Worm (Caenorhabditis elegans) whole organism, midembryonic: ENCODE measurements around the gene F13E9.5.

Source experiments
- T22C8.4 ChIP-seq: fragments of 200-800 bp; sonication (Bioruptor generic); IDR thresholded peaks from 2 replicates; pipeline ENCODE4 v1.3.6; 2022; ENCODE audit warnings: missing genetic modification characterization, missing compliant biosample characterization
- cog-1 ChIP-seq: sonication (generic microtip); optimal IDR thresholded peaks from 2 replicates; lab custom pipeline; 2016; ENCODE audit warnings: missing genetic modification characterization, missing compliant biosample characterization
- flt-1 ChIP-seq: fragments of 200-800 bp; sonication (Bioruptor generic); IDR thresholded peaks from 2 replicates; pipeline ENCODE4 v1.3.6; 2022; ENCODE audit warnings: missing genetic modification characterization, missing compliant biosample characterization
- klf-2 ChIP-seq: fragments of 200-800 bp; sonication (Bioruptor generic); conservative IDR thresholded peaks from 2 replicates; pipeline ENCODE4 v1.3.6; 2022; ENCODE audit warnings: missing genetic modification reagents, missing genetic modification characterization, missing compliant biosample characterization
- med-1 ChIP-seq: sonication (generic microtip); optimal IDR thresholded peaks from 2 replicates; lab custom pipeline; 2017; ENCODE audit warnings: missing genetic modification characterization, mild to moderate bottlenecking, missing compliant biosample characterization, antibody characterized with exemption, missing genetic modification reagents; ENCODE audit not compliant: insufficient read depth
- ref-1 ChIP-seq: fragments of 200-800 bp; sonication (Bioruptor generic); conservative IDR thresholded peaks from 2 replicates; pipeline ENCODE4 v1.3.6; 2022; ENCODE audit warnings: missing genetic modification reagents, missing genetic modification characterization, missing compliant biosample characterization
- tab-1 ChIP-seq: fragments of 200-800 bp; sonication (Bioruptor generic); IDR thresholded peaks from 2 replicates; pipeline ENCODE4 v1.3.6; 2022; ENCODE audit warnings: missing genetic modification characterization, missing compliant biosample characterization
- ztf-23 ChIP-seq: fragments of 200-800 bp; sonication (Bioruptor generic); IDR thresholded peaks from 2 replicates; pipeline ENCODE4 v1.3.6; 2022; ENCODE audit warnings: missing genetic modification reagents, missing genetic modification characterization, missing compliant biosample characterization
- ztf-29 ChIP-seq: fragments of 200-800 bp; sonication (Bioruptor generic); IDR thresholded peaks from 2 replicates; pipeline ENCODE4 v1.3.6; 2022; ENCODE audit warnings: missing genetic modification reagents, missing genetic modification characterization, missing compliant biosample characterization

F13E9.5 gene

ce11 chrIV:10884263-10884662 lies at the start of gene F13E9.5:
TSS of gene F13E9.5 (minus strand) at chrIV:10884363.
- TF ChIP-seq tab-1 (no peak), T22C8.4 (GFP tag; lab: Robert Waterston, UW) (no peak), med-1 (GFP tag; lab: Kevin White, UChicago) (no peak), ref-1 (no peak), cog-1 (tag; lab: Kevin White, UChicago) (no peak)

ce11 chrIV:10933062-10933552 lies 48.9 kb upstream of the F13E9.5 start, which contains the start of the genes dnc-1 and lsm-7:
TSS of gene dnc-1 (minus strand) at chrIV:10933203.
TSS of gene lsm-7 (plus strand) at chrIV:10933502.
- TF ChIP-seq ztf-23: no peak
- no peak for TF ChIP-seq tab-1
- no peak for TF ChIP-seq med-1 (GFP tag; lab: Kevin White, UChicago)
- TF ChIP-seq T22C8.4 (GFP tag; lab: Robert Waterston, UW): no peak
- no peak for TF ChIP-seq ref-1
- TF ChIP-seq ztf-29 (GFP tag; lab: Robert Waterston, UW): no peak
- 0 out of 2 replicates have a peak, but pooled peaks have one; percentile 37 for TF ChIP-seq flt-1
- peak; percentile 35 for TF ChIP-seq cog-1 (tag; lab: Kevin White, UChicago)

- TF ChIP-seq tab-1 (no peak), T22C8.4 (GFP tag; lab: Robert Waterston, UW) (no peak), klf-2 (no peak), ztf-29 (GFP tag; lab: Robert Waterston, UW) (no peak), ref-1 (no peak), cog-1 (tag; lab: Kevin White, UChicago) (no peak), med-1 (GFP tag; lab: Kevin White, UChicago) (no peak), flt-1 (no peak), ztf-23 (no peak)
Measured at ce11 chrIV:10919770-10920169, 35.6 kb upstream of the F13E9.5 start, which contains the start of gene rbr-2. TSS of gene rbr-2 (plus strand) at chrIV:10920070.

ce11 chrIV:10918877-10919560 lies 34.9 kb upstream of the F13E9.5 start:
- TF ChIP-seq klf-2 (no peak), ref-1 (no peak), flt-1 (peak; percentile 50; the same call in 1 of the 2 replicates), ztf-23 (no peak), cog-1 (tag; lab: Kevin White, UChicago) (peak; percentile 39)

ce11 chrIV:10916134-10916533 lies 32.0 kb upstream of the F13E9.5 start:
- TF ChIP-seq ztf-29 (GFP tag; lab: Robert Waterston, UW) (no peak), klf-2 (no peak), flt-1 (no peak), ztf-23 (no peak), ref-1 (no peak), T22C8.4 (GFP tag; lab: Robert Waterston, UW) (no peak), med-1 (GFP tag; lab: Kevin White, UChicago) (no peak), tab-1 (no peak), cog-1 (tag; lab: Kevin White, UChicago) (no peak)

ce11 chrIV:10915388-10915787 lies 31.2 kb upstream of the F13E9.5 start, which contains the start of gene ZK593.3:
TSS of gene ZK593.3 (plus strand) at chrIV:10915688.
- no peak for TF ChIP-seq klf-2
- no peak for TF ChIP-seq tab-1
- no peak for TF ChIP-seq flt-1
- no peak for TF ChIP-seq T22C8.4 (GFP tag; lab: Robert Waterston, UW)
- TF ChIP-seq ref-1: no peak
- TF ChIP-seq ztf-23: no peak
- no peak for TF ChIP-seq ztf-29 (GFP tag; lab: Robert Waterston, UW)
- no peak for TF ChIP-seq cog-1 (tag; lab: Kevin White, UChicago)
- TF ChIP-seq med-1 (GFP tag; lab: Kevin White, UChicago): no peak

- TF ChIP-seq klf-2: no peak
- TF ChIP-seq ztf-23: no peak
- no peak for TF ChIP-seq cog-1 (tag; lab: Kevin White, UChicago)
- no peak for TF ChIP-seq tab-1
- TF ChIP-seq T22C8.4 (GFP tag; lab: Robert Waterston, UW): no peak
- TF ChIP-seq ref-1: no peak
- no peak for TF ChIP-seq med-1 (GFP tag; lab: Kevin White, UChicago)
- no peak for TF ChIP-seq flt-1
- no peak for TF ChIP-seq ztf-29 (GFP tag; lab: Robert Waterston, UW)
Measured at ce11 chrIV:10913081-10913480, 28.9 kb upstream of the F13E9.5 start, which contains the start of gene ZK593.2. TSS of gene ZK593.2 (plus strand) at chrIV:10913381.

- TF ChIP-seq klf-2: no peak
Measured at ce11 chrIV:10909708-10910107, 25.5 kb upstream of the F13E9.5 start, which contains the start of gene pyk-2. TSS of gene pyk-2 (plus strand) at chrIV:10909913.

- TF ChIP-seq ref-1 (no peak), tab-1 (no peak)
Measured at ce11 chrIV:10909206-10909605, 25.0 kb upstream of the F13E9.5 start, which contains the start of gene ZK596.2. TSS of gene ZK596.2 (minus strand) at chrIV:10909306.

- TF ChIP-seq flt-1: no peak
- no peak for TF ChIP-seq cog-1 (tag; lab: Kevin White, UChicago)
- TF ChIP-seq med-1 (GFP tag; lab: Kevin White, UChicago): no peak
- no peak for TF ChIP-seq klf-2
- no peak for TF ChIP-seq ref-1
Measured at ce11 chrIV:10904282-10904681, 20.1 kb upstream of the F13E9.5 start, which contains the start of gene ZK596.3. TSS of gene ZK596.3 (minus strand) at chrIV:10904382.

- no peak for TF ChIP-seq med-1 (GFP tag; lab: Kevin White, UChicago)
- TF ChIP-seq cog-1 (tag; lab: Kevin White, UChicago): no peak
- TF ChIP-seq ref-1: no peak
- TF ChIP-seq flt-1: no peak
- no peak for TF ChIP-seq tab-1
- no peak for TF ChIP-seq klf-2
- TF ChIP-seq T22C8.4 (GFP tag; lab: Robert Waterston, UW): no peak
- no peak for TF ChIP-seq ztf-23
- no peak for TF ChIP-seq ztf-29 (GFP tag; lab: Robert Waterston, UW)
Measured at ce11 chrIV:10902476-10902875, 18.3 kb upstream of the F13E9.5 start.
